Fruit fly (Drosophila melanogaster): ENCODE measurements around the gene TfIIFalpha.

- TF ChIP-seq CG32264 (GFP tag; optimal IDR thresholded peaks at IDR 0.05) (no peak), fru (GFP tag; optimal IDR thresholded peaks at IDR 0.05) (no peak), h (GFP tag; optimal IDR thresholded peaks at IDR 0.05) (no peak), Jra (GFP tag; optimal IDR thresholded peaks at IDR 0.05) (no peak), lola (GFP tag; optimal IDR thresholded peaks at IDR 0.05) (no peak), psq (GFP tag; optimal IDR thresholded peaks at IDR 0.05) (no peak), GATAd (GFP tag; optimal IDR thresholded peaks at IDR 0.05) (no peak), Vsx2 (GFP tag; optimal IDR thresholded peaks at IDR 0.05; ENCODE audit: partially characterized antibody) (no peak), HLH106 (tag; optimal IDR thresholded peaks at IDR 0.05) (no peak), Mio (GFP tag; optimal IDR thresholded peaks at IDR 0.05) (no peak), OdsH (GFP tag; optimal IDR thresholded peaks at IDR 0.05) (no peak), woc (GFP tag; optimal IDR thresholded peaks at IDR 0.05) (no peak), jim (GFP tag; optimal IDR thresholded peaks at IDR 0.05) (no peak)
Observed at dm6 chr3R:6348943-6349342, 31.3 kb upstream of the TfIIFalpha start, which contains the start of gene Hr83.
